Fruit fly (Drosophila melanogaster) whole organism, embryonic: ENCODE results near the gene Top3alpha.

Experiments used
- Atf-2 ChIP-seq: fragments of 200-800 bp; sonication (Bioruptor generic); optimal IDR thresholded peaks from 2 replicates; lab custom pipeline; 2016; ENCODE audit warnings: missing biosample characterization, missing genetic modification characterization
- Bgb ChIP-seq: fragments of 200-800 bp; sonication (Bioruptor generic); IDR thresholded peaks from 2 replicates; pipeline ENCODE4 v1.3.6; 2022; ENCODE audit warnings: missing biosample characterization, missing genetic modification characterization; ENCODE audit not compliant: partially characterized antibody
- Blimp-1 ChIP-seq: fragments of 200-800 bp; sonication (Bioruptor generic); optimal IDR thresholded peaks from 3 replicates; lab custom pipeline; 2018; ENCODE audit warnings: missing biosample characterization, missing genetic modification characterization, mild to moderate bottlenecking, moderate library complexity, missing genetic modification reagents
- CG10267 ChIP-seq: fragments of 200-800 bp; sonication (Bioruptor generic); optimal IDR thresholded peaks from 2 replicates; lab custom pipeline; 2018; ENCODE audit warnings: missing biosample characterization, mild to moderate bottlenecking, missing genetic modification characterization, moderate library complexity
- CG13424 ChIP-seq: fragments of 200-800 bp; sonication (Bioruptor generic); optimal IDR thresholded peaks from 2 replicates; lab custom pipeline; 2019; ENCODE audit warnings: missing biosample characterization, mild to moderate bottlenecking, missing genetic modification characterization, moderate library complexity
- CG14050 ChIP-seq: fragments of 200-800 bp; sonication (Bioruptor generic); IDR thresholded peaks from 3 replicates; pipeline ENCODE4 v1.3.6; 2022; ENCODE audit warnings: missing biosample characterization, missing genetic modification characterization
- CG16779 ChIP-seq: fragments of 200-800 bp; sonication (Bioruptor generic); IDR thresholded peaks from 2 replicates; pipeline ENCODE4 v1.3.6; 2022; ENCODE audit warnings: missing biosample characterization, missing genetic modification characterization
- CG16813 ChIP-seq: fragments of 200-800 bp; sonication (Bioruptor generic); IDR thresholded peaks from 3 replicates; pipeline ENCODE4 v1.3.6; 2022; ENCODE audit warnings: missing biosample characterization, missing genetic modification characterization; ENCODE audit not compliant: partially characterized antibody
- CG17829 ChIP-seq: fragments of 200-800 bp; optimal IDR thresholded peaks from 2 replicates; lab custom pipeline; 2019; ENCODE audit warnings: missing biosample characterization, mild to moderate bottlenecking, missing genetic modification characterization, moderate library complexity
- CG18599 ChIP-seq: fragments of 200-800 bp; sonication (Bioruptor generic); optimal IDR thresholded peaks from 3 replicates; lab custom pipeline; 2017; ENCODE audit warnings: missing biosample characterization, missing genetic modification characterization, mild to moderate bottlenecking, moderate library complexity, missing genetic modification reagents
- CG2712 ChIP-seq: fragments of 200-800 bp; optimal IDR thresholded peaks from 3 replicates; lab custom pipeline; 2019; ENCODE audit warnings: missing biosample characterization, mild to moderate bottlenecking, missing genetic modification characterization, moderate library complexity
- CG3281 ChIP-seq: fragments of 200-800 bp; sonication (Bioruptor generic); optimal IDR thresholded peaks from 3 replicates; lab custom pipeline; 2017; ENCODE audit warnings: missing biosample characterization, mild to moderate bottlenecking, missing genetic modification characterization
- CG4617 ChIP-seq: fragments of 200-800 bp; sonication (Bioruptor generic); optimal IDR thresholded peaks from 3 replicates; lab custom pipeline; 2016; ENCODE audit warnings: missing biosample characterization, missing genetic modification characterization, borderline replicate concordance
- CG6683 ChIP-seq: fragments of 200-800 bp; sonication (Bioruptor generic); optimal IDR thresholded peaks from 2 replicates; lab custom pipeline; 2017; ENCODE audit warnings: missing biosample characterization, mild to moderate bottlenecking, missing genetic modification characterization, missing genetic modification reagents
- CG6791 ChIP-seq: fragments of 200-800 bp; sonication (Bioruptor generic); IDR thresholded peaks from 3 replicates; pipeline ENCODE4 v1.3.6; 2022; ENCODE audit warnings: missing biosample characterization, missing genetic modification characterization; ENCODE audit not compliant: partially characterized antibody
- CG8765 ChIP-seq: fragments of 200-800 bp; sonication (Bioruptor generic); IDR thresholded peaks from 2 replicates; pipeline ENCODE4 v1.3.6; 2022; ENCODE audit warnings: missing biosample characterization, missing genetic modification characterization
- CG9797 ChIP-seq: fragments of 200-800 bp; sonication (Bioruptor generic); optimal IDR thresholded peaks from 3 replicates; lab custom pipeline; 2018; ENCODE audit warnings: missing biosample characterization, mild to moderate bottlenecking, missing genetic modification characterization
- Dad ChIP-seq: fragments of 200-800 bp; sonication (Bioruptor generic); optimal IDR thresholded peaks from 3 replicates; lab custom pipeline; 2016; ENCODE audit warnings: missing biosample characterization, missing genetic modification characterization
- Drgx ChIP-seq: fragments of 200-800 bp; sonication (Bioruptor generic); IDR thresholded peaks from 2 replicates; pipeline ENCODE4 v1.3.6; 2022; ENCODE audit warnings: missing biosample characterization, missing genetic modification characterization
- Fer1 ChIP-seq: fragments of 200-800 bp; sonication (Bioruptor generic); optimal IDR thresholded peaks from 2 replicates; lab custom pipeline; 2017; ENCODE audit warnings: missing biosample characterization, mild to moderate bottlenecking, missing genetic modification characterization
- HLHmδ ChIP-seq: fragments of 200-800 bp; sonication (Bioruptor generic); optimal IDR thresholded peaks from 2 replicates; lab custom pipeline; 2018; ENCODE audit warnings: missing biosample characterization, mild to moderate bottlenecking, missing genetic modification characterization, moderate library complexity
- MESR4 ChIP-seq: fragments of 200-800 bp; sonication (Bioruptor generic); optimal IDR thresholded peaks from 2 replicates; lab custom pipeline; 2018; ENCODE audit warnings: missing biosample characterization, mild to moderate bottlenecking, missing genetic modification characterization, moderate library complexity
- Med ChIP-seq: fragments of 200-800 bp; sonication (Bioruptor generic); peaks from one replicate; lab custom pipeline; 2016; ENCODE audit warnings: missing biosample characterization, missing genetic modification characterization, mild to moderate bottlenecking, inconsistent platforms, moderate library complexity
- Myb ChIP-seq: fragments of 200-800 bp; sonication (Bioruptor generic); optimal IDR thresholded peaks from 2 replicates; lab custom pipeline; 2016; ENCODE audit warnings: missing biosample characterization, missing genetic modification characterization
- Six4 ChIP-seq: fragments of 200-800 bp; sonication (Bioruptor generic); optimal IDR thresholded peaks from 2 replicates; lab custom pipeline; 2016; ENCODE audit warnings: missing biosample characterization, missing genetic modification characterization
- Stat92E ChIP-seq, 3 experiments: fragments of >200 bp in 2 of 3; fragments of 200-800 bp in 1 of 3; sonication (Bioruptor generic) in 1 of 3; optimal IDR thresholded peaks; 2 replicates each; lab custom pipeline; 2017 to 2019; ENCODE audit warnings: missing biosample characterization in 3 of 3, missing genetic modification characterization in 3 of 3, mild to moderate bottlenecking in 1 of 3, moderate library complexity in 1 of 3
- Trl ChIP-seq, 3 experiments: fragments of >200 bp in 2 of 3; fragments of 200-800 bp in 1 of 3; sonication (Bioruptor generic) in 1 of 3; optimal IDR thresholded peaks; 2 replicates in 1 of 3; 3 replicates in 2 of 3; lab custom pipeline; 2016 to 2017; ENCODE audit warnings: missing biosample characterization in 1 of 3, missing genetic modification characterization in 1 of 3
- abd-A ChIP-seq: fragments of 200-800 bp; sonication (Bioruptor generic); optimal IDR thresholded peaks from 3 replicates; lab custom pipeline; 2019; ENCODE audit warnings: missing biosample characterization, mild to moderate bottlenecking, missing genetic modification characterization, moderate library complexity
- bbx ChIP-seq: fragments of 200-800 bp; sonication (Bioruptor generic); IDR thresholded peaks from 2 replicates; pipeline ENCODE4 v1.3.6; 2022; ENCODE audit warnings: missing biosample characterization, missing genetic modification characterization; ENCODE audit not compliant: partially characterized antibody
- bsh ChIP-seq, 2 experiments: fragments of 200-800 bp; sonication (Bioruptor generic); optimal IDR thresholded peaks; 2 replicates each; lab custom pipeline; 2017 to 2018; ENCODE audit warnings: mild to moderate bottlenecking in 2 of 2, missing biosample characterization in 2 of 2, missing genetic modification characterization in 2 of 2, moderate library complexity in 1 of 2
- chif ChIP-seq, 2 experiments: fragments of 200-800 bp; sonication (Bioruptor generic); optimal IDR thresholded peaks; 3 replicates each; lab custom pipeline; 2016; ENCODE audit warnings: missing biosample characterization in 2 of 2, missing genetic modification characterization in 2 of 2
- corto ChIP-seq: fragments of 200-800 bp; sonication (Bioruptor generic); optimal IDR thresholded peaks from 2 replicates; lab custom pipeline; 2016; ENCODE audit warnings: missing biosample characterization, mild to moderate bottlenecking, missing genetic modification characterization, moderate library complexity
- emc ChIP-seq: fragments of 200-800 bp; sonication (Bioruptor generic); optimal IDR thresholded peaks from 2 replicates; lab custom pipeline; 2016; ENCODE audit warnings: missing biosample characterization, missing genetic modification characterization
- fru ChIP-seq: fragments of >200 bp; optimal IDR thresholded peaks from 2 replicates; lab custom pipeline; 2017
- gfzf ChIP-seq: fragments of 200-800 bp; sonication (Bioruptor generic); optimal IDR thresholded peaks from 2 replicates; lab custom pipeline; 2016; ENCODE audit warnings: missing biosample characterization, mild to moderate bottlenecking, missing genetic modification characterization, moderate library complexity
- hbn ChIP-seq: fragments of 200-800 bp; sonication (Bioruptor generic); IDR thresholded peaks from 2 replicates; pipeline ENCODE4 v1.3.6; 2022; ENCODE audit warnings: missing biosample characterization, missing genetic modification characterization; ENCODE audit not compliant: partially characterized antibody
- luna ChIP-seq: fragments of 200-800 bp; sonication (Bioruptor generic); optimal IDR thresholded peaks from 2 replicates; lab custom pipeline; 2016; ENCODE audit warnings: missing biosample characterization, missing genetic modification characterization
- mld ChIP-seq: fragments of 200-800 bp; sonication (Bioruptor generic); IDR thresholded peaks from 3 replicates; pipeline ENCODE4 v1.3.6; 2022; ENCODE audit warnings: missing biosample characterization, missing genetic modification characterization; ENCODE audit not compliant: partially characterized antibody
- pum ChIP-seq: fragments of 200-800 bp; sonication (Bioruptor generic); optimal IDR thresholded peaks from 2 replicates; lab custom pipeline; 2016; ENCODE audit warnings: missing biosample characterization, missing genetic modification characterization
- pzg ChIP-seq: fragments of 200-800 bp; sonication (Bioruptor generic); optimal IDR thresholded peaks from 3 replicates; lab custom pipeline; 2018; ENCODE audit warnings: missing biosample characterization, mild to moderate bottlenecking, missing genetic modification characterization, moderate library complexity
- sd ChIP-seq: fragments of 200-800 bp; sonication (Bioruptor generic); optimal IDR thresholded peaks from 3 replicates; lab custom pipeline; 2018; ENCODE audit warnings: missing biosample characterization, mild to moderate bottlenecking, missing genetic modification characterization, moderate library complexity
- sens ChIP-seq: fragments of 200-800 bp; sonication (Bioruptor generic); peaks from one replicate; lab custom pipeline; 2016; ENCODE audit warnings: missing biosample characterization, missing genetic modification characterization
- sna ChIP-seq: fragments of 200-800 bp; sonication (Bioruptor generic); IDR thresholded peaks from 2 replicates; pipeline ENCODE4 v1.3.6; 2022; ENCODE audit warnings: missing biosample characterization, missing genetic modification characterization; ENCODE audit not compliant: partially characterized antibody
- sug ChIP-seq: fragments of 200-800 bp; optimal IDR thresholded peaks from 2 replicates; lab custom pipeline; 2019; ENCODE audit warnings: missing biosample characterization, mild to moderate bottlenecking, missing genetic modification characterization, moderate library complexity
- tna ChIP-seq: fragments of 200-800 bp; sonication (Bioruptor generic); IDR thresholded peaks from 2 replicates; pipeline ENCODE4 v1.3.6; 2022; ENCODE audit warnings: missing biosample characterization, missing genetic modification characterization; ENCODE audit not compliant: partially characterized antibody
- vnd ChIP-seq: fragments of 200-800 bp; sonication (Bioruptor generic); IDR thresholded peaks from 3 replicates; pipeline ENCODE4 v1.3.6; 2022; ENCODE audit warnings: missing biosample characterization, missing genetic modification characterization; ENCODE audit not compliant: partially characterized antibody
- zfh1 ChIP-seq: fragments of 200-800 bp; sonication (Bioruptor generic); IDR thresholded peaks from 3 replicates; pipeline ENCODE4 v1.3.6; 2022; ENCODE audit warnings: missing biosample characterization, missing genetic modification characterization
- zfh2 ChIP-seq: fragments of 200-800 bp; sonication (Bioruptor generic); optimal IDR thresholded peaks from 2 replicates; lab custom pipeline; 2016; ENCODE audit warnings: missing biosample characterization, missing genetic modification characterization

Gene Top3alpha

DNA sequence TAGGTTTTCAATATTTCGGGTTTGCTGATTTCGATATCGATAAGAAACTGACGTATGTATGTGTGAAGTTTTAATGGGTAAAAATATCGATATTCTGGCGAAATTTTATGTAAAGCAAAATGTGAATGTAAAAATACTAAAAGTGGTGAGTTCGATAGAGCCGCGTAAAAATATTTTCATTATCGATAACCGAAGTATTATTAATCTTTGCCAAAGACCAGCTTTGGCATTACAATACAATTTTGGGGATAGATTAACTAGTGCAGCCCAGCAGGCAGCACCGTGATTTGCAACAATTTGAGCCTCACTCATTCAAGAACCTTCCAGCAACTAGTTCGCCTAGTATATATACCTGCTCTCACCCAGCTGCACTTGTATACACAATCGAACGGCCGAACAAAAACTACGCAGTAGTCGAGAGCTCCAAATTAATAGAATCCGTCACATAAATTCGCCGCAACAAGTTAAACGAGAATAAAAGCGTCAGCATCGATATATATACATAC is 44.4 kb downstream of the Top3alpha start (continued):
- TF ChIP-seq zfh1 (GFP tag; lab: Robert Waterston, UW) = no peak
- TF ChIP-seq CG3281 = no peak
- TF ChIP-seq emc (GFP tag; lab: Kevin White, UChicago) = no peak
- TF ChIP-seq HLHmδ (GFP tag; lab: Kevin White, UChicago) = no peak
- TF ChIP-seq Stat92E (GFP tag; optimal IDR thresholded peaks at IDR 0.05; lab: Kevin White, UChicago) = peak in 1 of 3 experiments; percentile 35
- peak in 1 of 2 experiments; percentile 12 for TF ChIP-seq bsh (GFP tag; optimal IDR thresholded peaks at IDR 0.05; lab: Kevin White, UChicago)
- TF ChIP-seq pzg (GFP tag; lab: Kevin White, UChicago) = peak; percentile 86
- peak; percentile 46 for TF ChIP-seq CG10267 (tag; lab: Kevin White, UChicago)
- no peak for TF ChIP-seq CG14050 (GFP tag; lab: Robert Waterston, UW)
- peak; percentile 59 for TF ChIP-seq Med (GFP tag; lab: Kevin White, UChicago)
- peak; percentile 82 for TF ChIP-seq MESR4 (GFP tag; lab: Kevin White, UChicago)
- TF ChIP-seq Myb (GFP tag; lab: Kevin White, UChicago) = peak; percentile 70
- TF ChIP-seq mld (GFP tag; lab: Robert Waterston, UW) = peak; percentile 84
- TF ChIP-seq sens = peak; percentile 60
- TF ChIP-seq Bgb (GFP tag; lab: Robert Waterston, UW) = peak; percentile 93
- TF ChIP-seq CG2712 = peak; percentile 33
- peak; percentile 89 for TF ChIP-seq CG16813 (GFP tag; lab: Robert Waterston, UW)
- TF ChIP-seq sd (tag; lab: Kevin White, UChicago) = peak; percentile 50
- TF ChIP-seq corto (GFP tag; lab: Kevin White, UChicago) = no peak
- TF ChIP-seq CG13424 (tag; lab: Kevin White, UChicago) = no peak
- TF ChIP-seq chif (GFP tag; optimal IDR thresholded peaks at IDR 0.05; lab: Kevin White, UChicago) = no peak
- TF ChIP-seq zfh2 (GFP tag; lab: Kevin White, UChicago) = no peak
- TF ChIP-seq tna (GFP tag; lab: Robert Waterston, UW) = peak; percentile 92
- peak; percentile 90 for TF ChIP-seq sna (GFP tag; lab: Robert Waterston, UW)
- no peak for TF ChIP-seq Trl (optimal IDR thresholded peaks at IDR 0.05; lab: Kevin White, UChicago)
- no peak for TF ChIP-seq Trl (GFP tag; optimal IDR thresholded peaks at IDR 0.05; lab: Kevin White, UChicago)
- TF ChIP-seq Atf-2 (GFP tag; lab: Kevin White, UChicago) = no peak
- TF ChIP-seq luna (GFP tag; lab: Kevin White, UChicago) = no peak
- no peak for TF ChIP-seq Blimp-1
- no peak for TF ChIP-seq Drgx (GFP tag; lab: Robert Waterston, UW)
- TF ChIP-seq Fer1 = peak; percentile 26
- TF ChIP-seq CG9797 (GFP tag; lab: Kevin White, UChicago) = peak; percentile 7
- peak; percentile 91 for TF ChIP-seq vnd (GFP tag; lab: Robert Waterston, UW)
- no peak for TF ChIP-seq Six4
- no peak for TF ChIP-seq CG16779
- no peak for TF ChIP-seq Dad
- TF ChIP-seq CG18599 (GFP tag; lab: Kevin White, UChicago) = no peak
- TF ChIP-seq CG6683 (GFP tag; lab: Kevin White, UChicago) = no peak
- TF ChIP-seq CG8765 = no peak
- no peak for TF ChIP-seq fru
- TF ChIP-seq gfzf (GFP tag; lab: Kevin White, UChicago) = peak; percentile 45
- TF ChIP-seq CG4617 = peak; percentile 2
- TF ChIP-seq hbn (GFP tag; lab: Robert Waterston, UW) = peak; percentile 84
- TF ChIP-seq pum (GFP tag; lab: Kevin White, UChicago) = no peak
- no peak for TF ChIP-seq sug (tag; lab: Kevin White, UChicago)
- TF ChIP-seq CG6791 (GFP tag; lab: Robert Waterston, UW) = peak; percentile 95
- TF ChIP-seq bbx (GFP tag; lab: Robert Waterston, UW) = peak; percentile 88
- peak; percentile 84 for TF ChIP-seq abd-A (tag; lab: Kevin White, UChicago)
- TF ChIP-seq CG17829 (tag; lab: Kevin White, UChicago) = peak; percentile 33
